Worm (Caenorhabditis elegans) whole organism, L1 larva: Measurements from ENCODE around the gene atgl-1.

Experiments used
- C16A3.4 ChIP-seq: fragments of 150-350 bp; optimal IDR thresholded peaks from 2 replicates; lab custom pipeline; 2014; ENCODE audit warnings: missing biosample characterization, missing genetic modification characterization
- Y116A8C.19 ChIP-seq: sonication (generic microtip); optimal IDR thresholded peaks from 2 replicates; lab custom pipeline; 2016; ENCODE audit warnings: missing compliant biosample characterization, missing genetic modification characterization, borderline replicate concordance
- aha-1 ChIP-seq: fragments of 150-350 bp; optimal IDR thresholded peaks from 2 replicates; lab custom pipeline; 2014; ENCODE audit warnings: missing biosample characterization, missing genetic modification characterization
- alr-1 ChIP-seq: fragments of 200-800 bp; sonication (Bioruptor generic); optimal IDR thresholded peaks from 2 replicates; lab custom pipeline; 2018; ENCODE audit warnings: borderline replicate concordance, mild to moderate bottlenecking, missing genetic modification characterization, missing compliant biosample characterization
- blmp-1 ChIP-seq: fragments of 150-350 bp; optimal IDR thresholded peaks from 2 replicates; lab custom pipeline; 2014; ENCODE audit warnings: missing biosample characterization, missing genetic modification characterization
- ceh-82 ChIP-seq, 3 experiments: fragments of 150-350 bp in 1 of 3; sonication (generic microtip) in 2 of 3; optimal IDR thresholded peaks; 2 replicates each; lab custom pipeline; 2014 to 2017; ENCODE audit warnings: missing biosample characterization in 3 of 3, missing genetic modification characterization in 3 of 3
- dpl-1 ChIP-seq, 3 experiments: fragments of 150-350 bp in 2 of 3; sonication (generic microtip) in 1 of 3; optimal IDR thresholded peaks; 2 replicates each; lab custom pipeline; 2014 to 2017; ENCODE audit warnings: missing biosample characterization in 3 of 3, missing genetic modification characterization in 3 of 3, missing genetic modification reagents in 3 of 3
- dsc-1 ChIP-seq: sonication (generic microtip); optimal IDR thresholded peaks from 2 replicates; lab custom pipeline; 2016; ENCODE audit warnings: mild to moderate bottlenecking, missing genetic modification characterization, missing compliant biosample characterization
- efl-1 ChIP-seq, 4 experiments: fragments of 150-350 bp; optimal IDR thresholded peaks in 3 of 4; peaks in 1 of 4; 1 replicate in 1 of 4; 2 replicates in 3 of 4; lab custom pipeline; 2014; ENCODE audit warnings: missing biosample characterization in 2 of 4, missing genetic modification characterization in 2 of 4, missing genetic modification reagents in 2 of 4
- efl-3 ChIP-seq: fragments of 200-800 bp; sonication (Bioruptor generic); optimal IDR thresholded peaks from 2 replicates; lab custom pipeline; 2018; ENCODE audit warnings: mild to moderate bottlenecking, missing genetic modification characterization, missing compliant biosample characterization
- egl-27 ChIP-seq, 2 experiments: fragments of 150-350 bp in 1 of 2; sonication (generic microtip); optimal IDR thresholded peaks; 3 replicates each; lab custom pipeline; 2017 to 2018; ENCODE audit warnings: missing biosample characterization in 2 of 2, missing genetic modification characterization in 2 of 2, missing genetic modification reagents in 2 of 2
- elt-2 ChIP-seq: sonication (generic microtip); optimal IDR thresholded peaks from 2 replicates; lab custom pipeline; 2016; ENCODE audit warnings: missing genetic modification characterization, mild to moderate bottlenecking, inconsistent platforms, missing compliant biosample characterization, missing genetic modification reagents
- ets-5 ChIP-seq: fragments of 200-800 bp; sonication (Bioruptor generic); IDR thresholded peaks from 2 replicates; pipeline ENCODE4 v1.3.6; 2022; ENCODE audit warnings: missing genetic modification characterization, missing compliant biosample characterization
- fkh-10 ChIP-seq: sonication (generic microtip); optimal IDR thresholded peaks from 2 replicates; lab custom pipeline; 2017; ENCODE audit warnings: missing biosample characterization, missing genetic modification reagents, missing genetic modification characterization
- fkh-4 ChIP-seq: sonication (generic microtip); optimal IDR thresholded peaks from 2 replicates; lab custom pipeline; 2016; ENCODE audit warnings: missing compliant biosample characterization, missing genetic modification characterization, borderline replicate concordance
- fkh-8 ChIP-seq: sonication (generic microtip); optimal IDR thresholded peaks from 2 replicates; lab custom pipeline; 2016; ENCODE audit warnings: mild to moderate bottlenecking, missing genetic modification characterization, missing compliant biosample characterization
- fos-1 ChIP-seq: fragments of 150-350 bp; optimal IDR thresholded peaks from 2 replicates; lab custom pipeline; 2014; ENCODE audit warnings: missing biosample characterization, missing genetic modification characterization
- hlh-17 ChIP-seq: fragments of 200-800 bp; sonication (Bioruptor generic); optimal IDR thresholded peaks from 2 replicates; lab custom pipeline; 2018; ENCODE audit warnings: missing genetic modification characterization, mild to moderate bottlenecking, missing compliant biosample characterization, moderate library complexity, borderline replicate concordance
- irx-1 ChIP-seq: sonication (generic microtip); optimal IDR thresholded peaks from 2 replicates; lab custom pipeline; 2016; ENCODE audit warnings: missing genetic modification characterization, missing compliant biosample characterization
- jun-1 ChIP-seq: fragments of 150-350 bp; optimal IDR thresholded peaks from 2 replicates; lab custom pipeline; 2014; ENCODE audit warnings: missing biosample characterization, missing genetic modification reagents, missing genetic modification characterization
- lin-13 ChIP-seq: fragments of 150-350 bp; optimal IDR thresholded peaks from 2 replicates; lab custom pipeline; 2014; ENCODE audit warnings: missing biosample characterization, missing genetic modification reagents, missing genetic modification characterization
- lin-14 ChIP-seq: fragments of 200-800 bp; sonication (Bioruptor generic); optimal IDR thresholded peaks from 2 replicates; lab custom pipeline; 2018; ENCODE audit warnings: mild to moderate bottlenecking, missing genetic modification characterization, moderate library complexity, missing compliant biosample characterization
- lin-15B ChIP-seq: fragments of 150-350 bp; sonication (generic microtip); optimal IDR thresholded peaks from 3 replicates; lab custom pipeline; 2014; ENCODE audit warnings: missing biosample characterization, missing genetic modification characterization
- lin-35 ChIP-seq, 2 experiments: fragments of 150-350 bp; optimal IDR thresholded peaks; 2 replicates each; lab custom pipeline; 2014; ENCODE audit warnings: missing biosample characterization in 2 of 2, missing genetic modification characterization in 2 of 2, missing genetic modification reagents in 2 of 2
- lsy-2 ChIP-seq, 2 experiments: fragments of 150-350 bp; optimal IDR thresholded peaks; 2 replicates each; lab custom pipeline; 2014; ENCODE audit warnings: missing biosample characterization in 2 of 2, missing genetic modification characterization in 2 of 2
- mab-9 ChIP-seq: fragments of 200-800 bp; sonication (Bioruptor generic); IDR thresholded peaks from 2 replicates; pipeline ENCODE4 v1.3.6; 2022; ENCODE audit warnings: missing genetic modification reagents, missing genetic modification characterization, missing compliant biosample characterization
- mdl-1 ChIP-seq, 2 experiments: fragments of 150-350 bp; optimal IDR thresholded peaks; 2 replicates each; lab custom pipeline; 2014 to 2017; ENCODE audit warnings: missing biosample characterization in 2 of 2, missing genetic modification characterization in 2 of 2, inconsistent platforms in 1 of 2
- mef-2 ChIP-seq: fragments of 150-350 bp; optimal IDR thresholded peaks from 2 replicates; lab custom pipeline; 2014; ENCODE audit warnings: missing biosample characterization, missing genetic modification characterization
- mep-1 ChIP-seq: fragments of 150-350 bp; optimal IDR thresholded peaks from 2 replicates; lab custom pipeline; 2014; ENCODE audit warnings: missing biosample characterization, missing genetic modification characterization
- nhr-11 ChIP-seq: fragments of 150-350 bp; optimal IDR thresholded peaks from 2 replicates; lab custom pipeline; 2014; ENCODE audit warnings: missing biosample characterization, missing genetic modification characterization
- nhr-19 ChIP-seq: fragments of 200-800 bp; sonication (Bioruptor generic); conservative IDR thresholded peaks from 2 replicates; pipeline ENCODE4 v1.3.6; 2022; ENCODE audit warnings: missing genetic modification characterization, missing compliant biosample characterization
- nhr-20 ChIP-seq: sonication (generic microtip); optimal IDR thresholded peaks from 2 replicates; lab custom pipeline; 2016; ENCODE audit warnings: mild to moderate bottlenecking, missing genetic modification characterization, missing compliant biosample characterization
- nhr-237 ChIP-seq: fragments of 150-350 bp; optimal IDR thresholded peaks from 2 replicates; lab custom pipeline; 2014; ENCODE audit warnings: missing biosample characterization, missing genetic modification characterization
- nhr-47 ChIP-seq: sonication (generic microtip); optimal IDR thresholded peaks from 2 replicates; lab custom pipeline; 2016; ENCODE audit warnings: mild to moderate bottlenecking, missing genetic modification characterization, moderate library complexity, missing compliant biosample characterization
- nhr-71 ChIP-seq: sonication (generic microtip); optimal IDR thresholded peaks from 2 replicates; lab custom pipeline; 2016; ENCODE audit warnings: mild to moderate bottlenecking, missing genetic modification characterization, moderate library complexity, missing compliant biosample characterization
- nhr-76 ChIP-seq: sonication (generic microtip); optimal IDR thresholded peaks from 2 replicates; lab custom pipeline; 2017; ENCODE audit warnings: missing biosample characterization, missing genetic modification characterization
- nhr-77 ChIP-seq: fragments of 150-350 bp; optimal IDR thresholded peaks from 2 replicates; lab custom pipeline; 2014; ENCODE audit warnings: missing biosample characterization, missing genetic modification characterization
- nhr-84 ChIP-seq: sonication (generic microtip); optimal IDR thresholded peaks from 2 replicates; lab custom pipeline; 2017; ENCODE audit warnings: missing biosample characterization, missing genetic modification characterization
- nhr-85 ChIP-seq: sonication (generic microtip); peaks from one replicate; lab custom pipeline; 2016; ENCODE audit warnings: missing genetic modification characterization, inconsistent platforms, missing compliant biosample characterization
- pax-3 ChIP-seq: fragments of 200-800 bp; sonication (Bioruptor generic); optimal IDR thresholded peaks from 2 replicates; lab custom pipeline; 2018; ENCODE audit warnings: mild to moderate bottlenecking, missing genetic modification characterization, moderate library complexity, missing compliant biosample characterization
- rnt-1 ChIP-seq: sonication (generic microtip); optimal IDR thresholded peaks from 2 replicates; lab custom pipeline; 2016; ENCODE audit warnings: mild to moderate bottlenecking, missing genetic modification characterization, moderate library complexity, missing compliant biosample characterization
- skn-1 ChIP-seq: fragments of 150-350 bp; optimal IDR thresholded peaks from 2 replicates; lab custom pipeline; 2014; ENCODE audit warnings: missing biosample characterization, missing genetic modification characterization
- sox-4 ChIP-seq: sonication (generic microtip); optimal IDR thresholded peaks from 2 replicates; lab custom pipeline; 2016; ENCODE audit warnings: missing genetic modification characterization, missing compliant biosample characterization
- sup-37 ChIP-seq: fragments of 200-800 bp; sonication (Bioruptor generic); optimal IDR thresholded peaks from 2 replicates; lab custom pipeline; 2018; ENCODE audit warnings: mild to moderate bottlenecking, missing genetic modification characterization, missing compliant biosample characterization
- swsn-7 ChIP-seq: sonication (generic microtip); optimal IDR thresholded peaks from 2 replicates; lab custom pipeline; 2016; ENCODE audit warnings: missing genetic modification characterization, missing compliant biosample characterization
- tbx-2 ChIP-seq: sonication (generic microtip); optimal IDR thresholded peaks from 2 replicates; lab custom pipeline; 2016; ENCODE audit warnings: missing genetic modification characterization, missing compliant biosample characterization
- tlp-1 ChIP-seq: fragments of 150-350 bp; optimal IDR thresholded peaks from 2 replicates; lab custom pipeline; 2014; ENCODE audit warnings: missing biosample characterization, missing genetic modification characterization
- unc-62 ChIP-seq: fragments of 150-350 bp; optimal IDR thresholded peaks from 2 replicates; lab custom pipeline; 2014; ENCODE audit warnings: missing biosample characterization, missing genetic modification reagents, missing genetic modification characterization
- unc-86 ChIP-seq: sonication (generic microtip); optimal IDR thresholded peaks from 2 replicates; lab custom pipeline; 2016; ENCODE audit warnings: missing genetic modification characterization, missing compliant biosample characterization
- vab-15 ChIP-seq: sonication (generic microtip); optimal IDR thresholded peaks from 2 replicates; lab custom pipeline; 2017; ENCODE audit warnings: missing genotype, mild to moderate bottlenecking, missing genetic modification characterization, missing compliant biosample characterization
- xbp-1 ChIP-seq: sonication (generic microtip); optimal IDR thresholded peaks from 2 replicates; lab custom pipeline; 2016; ENCODE audit warnings: missing genetic modification characterization, missing compliant biosample characterization
- ztf-4 ChIP-seq: fragments of 150-350 bp; optimal IDR thresholded peaks from 2 replicates; lab custom pipeline; 2014; ENCODE audit warnings: missing biosample characterization, missing genetic modification characterization

atgl-1 gene

DNA sequence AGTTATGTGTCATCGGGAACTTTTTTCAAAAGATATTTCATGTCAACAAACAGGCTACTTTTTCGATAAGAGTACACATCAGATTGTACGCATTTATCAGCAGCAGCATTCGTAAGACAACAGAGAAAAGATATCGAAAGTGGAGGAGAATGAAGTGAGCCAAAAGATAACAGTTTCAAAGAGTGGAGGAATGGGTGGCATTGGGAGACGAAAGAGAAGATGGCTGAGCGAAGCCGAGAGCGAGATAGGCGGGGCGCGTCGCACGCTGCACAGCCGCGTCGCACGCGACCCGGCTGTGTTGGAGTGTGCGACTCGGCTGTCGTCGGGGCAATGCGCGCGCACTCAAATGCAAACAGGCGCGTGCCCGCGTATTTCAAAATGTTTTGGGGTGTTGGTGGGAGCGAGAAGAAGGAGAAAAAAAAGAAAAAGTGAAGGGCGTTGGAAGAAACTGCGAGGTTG is 44.9 kb upstream of the atgl-1 start:
- peak; percentile 88 for TF ChIP-seq fkh-8
- TF ChIP-seq nhr-237 (tag; lab: Kevin White, UChicago), result peak; percentile 6
- peak; percentile 96 for TF ChIP-seq elt-2
- TF ChIP-seq blmp-1, result peak; percentile 82
- TF ChIP-seq mab-9 (GFP tag; lab: Robert Waterston, UW), result peak; percentile 71
- peak; percentile 57 for TF ChIP-seq fkh-10 (GFP tag; lab: Kevin White, UChicago)
- no peak for TF ChIP-seq alr-1
- peak; percentile 78 for TF ChIP-seq C16A3.4 (tag; lab: Kevin White, UChicago)
- TF ChIP-seq nhr-77 (tag; lab: Kevin White, UChicago), result peak; percentile 50
- peak; percentile 95 for TF ChIP-seq lin-14 (GFP tag; lab: Kevin White, UChicago)
- peak; percentile 61 to 83 for TF ChIP-seq efl-1 (optimal IDR thresholded peaks at IDR 0.05; lab: Kevin White, UChicago)
- peak; percentile 80 to 98 for TF ChIP-seq efl-1 (GFP tag; optimal IDR thresholded peaks at IDR 0.05 in 1 of 2; lab: Kevin White, UChicago)
- no peak for TF ChIP-seq fos-1 (tag; lab: Kevin White, UChicago)
- TF ChIP-seq tbx-2 (tag; lab: Kevin White, UChicago), result peak; percentile 88
- peak; percentile 80 to 84 for TF ChIP-seq lsy-2 (tag; optimal IDR thresholded peaks at IDR 0.05; lab: Kevin White, UChicago)
- peak; percentile 64 for TF ChIP-seq unc-86 (tag; lab: Kevin White, UChicago)
- TF ChIP-seq xbp-1 (tag; lab: Kevin White, UChicago), result peak; percentile 82
- peak; percentile 15 for TF ChIP-seq fkh-4 (tag; lab: Kevin White, UChicago)
- no peak for TF ChIP-seq ets-5
- peak; percentile 57 for TF ChIP-seq mep-1
- peak; percentile 78 to 92 (median 83) for TF ChIP-seq ceh-82 (tag; optimal IDR thresholded peaks at IDR 0.05; lab: Kevin White, UChicago)
- TF ChIP-seq nhr-84 (tag; lab: Kevin White, UChicago), result no peak
- no peak for TF ChIP-seq nhr-11 (tag; lab: Kevin White, UChicago)
- no peak for TF ChIP-seq tlp-1
- no peak for TF ChIP-seq egl-27 (tag; optimal IDR thresholded peaks at IDR 0.05; lab: Kevin White, UChicago)
- TF ChIP-seq skn-1 (tag; lab: Kevin White, UChicago), result peak; percentile 86
- TF ChIP-seq pax-3 (tag; lab: Kevin White, UChicago), result peak; percentile 69
- TF ChIP-seq Y116A8C.19, result no peak
- TF ChIP-seq lin-13 (GFP tag; lab: Kevin White, UChicago), result peak; percentile 85
- TF ChIP-seq lin-35 (GFP tag; optimal IDR thresholded peaks at IDR 0.05; lab: Kevin White, UChicago), result peak; percentile 79 to 83
- TF ChIP-seq dpl-1 (GFP tag; optimal IDR thresholded peaks at IDR 0.05; lab: Kevin White, UChicago), result peak; percentile 78 to 83 (median 78)
- no peak for TF ChIP-seq unc-62 (GFP tag; lab: Kevin White, UChicago)
- TF ChIP-seq nhr-47, result peak; percentile 90
- TF ChIP-seq swsn-7 (tag; lab: Kevin White, UChicago), result peak; percentile 91
- no peak for TF ChIP-seq hlh-17
- TF ChIP-seq aha-1 (tag; lab: Kevin White, UChicago), result peak; percentile 3
- TF ChIP-seq ztf-4 (tag; lab: Kevin White, UChicago), result peak; percentile 82
- no peak for TF ChIP-seq nhr-76 (tag; lab: Kevin White, UChicago)
- peak; percentile 89 for TF ChIP-seq jun-1
- peak; percentile 82 for TF ChIP-seq rnt-1 (tag; lab: Kevin White, UChicago)
- peak; percentile 90 for TF ChIP-seq nhr-20 (tag; lab: Kevin White, UChicago)
- TF ChIP-seq nhr-19 (GFP tag; lab: Robert Waterston, UW), result peak; percentile 91
- no peak for TF ChIP-seq sox-4 (tag; lab: Kevin White, UChicago)
- peak; percentile 64 for TF ChIP-seq irx-1
- peak; percentile 69 for TF ChIP-seq lin-15B (tag; lab: Kevin White, UChicago)
- peak; percentile 73 for TF ChIP-seq mef-2 (tag; lab: Kevin White, UChicago)
- peak; percentile 94 for TF ChIP-seq nhr-71 (tag; lab: Kevin White, UChicago)
- peak; percentile 84 for TF ChIP-seq sup-37 (GFP tag; lab: Kevin White, UChicago)
- peak; percentile 22 to 89 for TF ChIP-seq mdl-1 (tag; optimal IDR thresholded peaks at IDR 0.05; lab: Kevin White, UChicago)
- TF ChIP-seq nhr-85, result peak; percentile 87
- TF ChIP-seq vab-15 (tag; lab: Kevin White, UChicago), result no peak
- peak; percentile 1 for TF ChIP-seq efl-3 (GFP tag; lab: Kevin White, UChicago)
- peak; percentile 85 for TF ChIP-seq dsc-1 (tag; lab: Kevin White, UChicago)
